Worm (Caenorhabditis elegans) whole organism, L4 larva: ENCODE results near the gene lin-52.

Source experiments
- ceh-82 ChIP-seq: sonication (generic microtip); optimal IDR thresholded peaks from 2 replicates; lab custom pipeline; 2017; ENCODE audit warnings: missing biosample characterization, missing genetic modification characterization
- cey-2 ChIP-seq: sonication (generic microtip); optimal IDR thresholded peaks from 3 replicates; lab custom pipeline; 2017; ENCODE audit warnings: missing genetic modification characterization, mild to moderate bottlenecking, missing compliant biosample characterization, antibody characterized with exemption, borderline replicate concordance; ENCODE audit not compliant: insufficient read depth
- daf-8 ChIP-seq: fragments of 200-800 bp; sonication (Bioruptor generic); IDR thresholded peaks from 2 replicates; pipeline ENCODE4 v1.3.6; 2022; ENCODE audit warnings: missing genetic modification characterization, missing compliant biosample characterization
- lin-15B ChIP-seq: fragments of 150-350 bp; sonication (generic microtip); optimal IDR thresholded peaks from 3 replicates; lab custom pipeline; 2014; ENCODE audit warnings: missing biosample characterization, missing genetic modification characterization
- nhr-102 ChIP-seq: sonication (generic microtip); optimal IDR thresholded peaks from 2 replicates; lab custom pipeline; 2016; ENCODE audit warnings: mild to moderate bottlenecking, missing genetic modification characterization, moderate library complexity, missing compliant biosample characterization
- nhr-11 ChIP-seq: fragments of 150-350 bp; optimal IDR thresholded peaks from 2 replicates; lab custom pipeline; 2014; ENCODE audit warnings: missing biosample characterization, missing genetic modification characterization
- nhr-28 ChIP-seq: fragments of 150-350 bp; optimal IDR thresholded peaks from 2 replicates; lab custom pipeline; 2014; ENCODE audit warnings: missing biosample characterization, missing genetic modification characterization
- php-3 ChIP-seq: fragments of 200-800 bp; sonication (Bioruptor generic); IDR thresholded peaks from 2 replicates; pipeline ENCODE4 v1.3.6; 2022; ENCODE audit warnings: missing genetic modification reagents, missing genetic modification characterization, missing compliant biosample characterization
- set-16 ChIP-seq: fragments of 200-800 bp; sonication (Bioruptor generic); IDR thresholded peaks from 2 replicates; pipeline ENCODE4 v1.3.6; 2022; ENCODE audit warnings: missing genetic modification reagents, missing genetic modification characterization, missing compliant biosample characterization
- skn-1 ChIP-seq: fragments of 150-350 bp; optimal IDR thresholded peaks from 2 replicates; lab custom pipeline; 2014; ENCODE audit warnings: missing biosample characterization, missing genetic modification characterization
- unc-62 ChIP-seq, 3 experiments: fragments of 150-350 bp in 1 of 3; sonication (generic microtip); optimal IDR thresholded peaks in 2 of 3; peaks in 1 of 3; 1 replicate in 1 of 3; 2 replicates in 2 of 3; lab custom pipeline; 2014 to 2017; ENCODE audit warnings: missing biosample characterization in 3 of 3, missing genetic modification characterization in 3 of 3, missing genetic modification reagents in 3 of 3, missing genotype in 1 of 3

- TF ChIP-seq php-3 (GFP tag; lab: Robert Waterston, UW): 0 out of 2 replicates have a peak, but pooled peaks have one; percentile 35
- TF ChIP-seq cey-2: no peak
- no peak for TF ChIP-seq daf-8 (GFP tag; lab: Robert Waterston, UW)
- TF ChIP-seq unc-62 (GFP tag; optimal IDR thresholded peaks at IDR 0.05 in 1 of 2; lab: Kevin White, UChicago): no peak
- no peak for TF ChIP-seq unc-62 (tag; optimal IDR thresholded peaks at IDR 0.05; lab: Kevin White, UChicago)
- TF ChIP-seq nhr-28: no peak
- no peak for TF ChIP-seq set-16 (GFP tag; lab: Robert Waterston, UW)
- no peak for TF ChIP-seq nhr-11 (tag; lab: Kevin White, UChicago)
- no peak for TF ChIP-seq lin-15B (tag; lab: Kevin White, UChicago)
- no peak for TF ChIP-seq nhr-102 (tag; lab: Kevin White, UChicago)
- TF ChIP-seq skn-1: no peak
- TF ChIP-seq ceh-82: no peak
Measured at ce11 chrIII:9853667-9854620, 29.4 kb upstream of the lin-52 start.
